Fruit fly (Drosophila melanogaster) S2 (cell line): ENCODE data around the gene chinmo.

Source experiments
- CG8478 ChIP-seq: fragments of >200 bp; optimal IDR thresholded peaks from 2 replicates; lab custom pipeline; 2018
- CTCF ChIP-seq, 2 experiments: fragments of >200 bp; optimal IDR thresholded peaks; 2 replicates each; lab custom pipeline; 2018

chinmo gene

DNA sequence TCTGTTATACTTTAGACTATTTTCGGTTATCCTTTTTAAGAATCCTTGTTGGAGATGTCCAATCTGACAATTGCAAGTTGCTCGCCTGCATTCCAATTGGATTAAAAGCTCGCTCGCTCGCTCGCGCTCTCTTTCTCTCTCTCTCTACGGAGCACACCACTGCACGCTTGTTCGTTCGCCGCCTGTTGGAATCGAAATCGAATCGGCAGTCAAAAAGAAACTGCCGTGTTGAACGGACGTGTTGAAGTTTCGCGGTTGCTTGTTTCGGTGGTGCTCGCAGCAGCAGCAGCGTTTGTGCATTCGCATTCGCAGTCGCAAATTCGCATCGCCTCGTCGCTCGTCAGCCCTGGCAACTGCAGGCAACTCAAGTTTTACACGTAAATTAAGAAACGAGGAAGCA, at the start of gene chinmo:
TSS of gene chinmo (plus strand) at position 206 of the 400 bp plus-strand sequence.
- TF ChIP-seq CTCF (optimal IDR thresholded peaks at IDR 0.05; lab: Kevin White, UChicago): no peak
- no peak for TF ChIP-seq CG8478 (lab: Kevin White, UChicago)

DNA sequence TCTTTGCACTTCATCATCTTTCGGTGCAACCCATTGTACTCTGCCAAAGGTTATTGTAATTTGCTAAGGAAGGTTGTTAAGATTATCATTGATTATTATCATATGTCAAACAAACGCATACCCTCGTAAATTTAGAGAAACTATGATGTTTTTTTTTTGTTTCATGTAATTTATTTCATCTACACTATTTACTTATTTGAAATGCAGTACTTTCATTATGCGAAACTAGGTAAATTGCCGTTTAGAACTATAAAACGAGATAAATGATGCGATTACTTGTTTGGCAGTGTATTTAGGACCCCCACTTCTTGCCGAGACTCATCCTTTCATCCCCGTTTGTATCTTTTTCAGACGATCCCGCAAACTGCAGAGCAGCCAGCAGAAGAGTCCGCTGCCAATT, 47.2 kb upstream of the chinmo start:
- TF ChIP-seq CTCF (optimal IDR thresholded peaks at IDR 0.05; lab: Kevin White, UChicago) (no peak), CG8478 (lab: Kevin White, UChicago) (no peak)

DNA sequence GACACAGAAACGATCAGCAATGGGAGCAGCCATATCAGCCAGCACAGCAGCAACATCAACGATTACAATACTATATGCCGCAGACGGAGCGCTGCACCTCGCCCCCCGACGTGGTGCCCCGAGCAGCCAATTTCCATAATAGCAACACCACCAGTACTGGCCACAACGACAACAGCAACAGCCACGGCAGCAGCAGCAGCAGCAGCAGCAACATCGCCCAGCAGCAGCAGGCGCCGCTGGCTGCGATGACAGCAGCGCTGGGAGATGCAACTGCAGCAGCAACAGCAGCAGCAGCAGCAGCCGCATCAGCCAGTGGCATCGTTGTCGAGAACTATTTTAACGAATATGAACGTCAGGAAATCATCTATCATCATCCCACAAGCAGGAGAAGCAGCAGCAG, 44.3 kb upstream of the chinmo start:
- TF ChIP-seq CG8478 (lab: Kevin White, UChicago) (no peak), CTCF (optimal IDR thresholded peaks at IDR 0.05; lab: Kevin White, UChicago) (no peak)

DNA sequence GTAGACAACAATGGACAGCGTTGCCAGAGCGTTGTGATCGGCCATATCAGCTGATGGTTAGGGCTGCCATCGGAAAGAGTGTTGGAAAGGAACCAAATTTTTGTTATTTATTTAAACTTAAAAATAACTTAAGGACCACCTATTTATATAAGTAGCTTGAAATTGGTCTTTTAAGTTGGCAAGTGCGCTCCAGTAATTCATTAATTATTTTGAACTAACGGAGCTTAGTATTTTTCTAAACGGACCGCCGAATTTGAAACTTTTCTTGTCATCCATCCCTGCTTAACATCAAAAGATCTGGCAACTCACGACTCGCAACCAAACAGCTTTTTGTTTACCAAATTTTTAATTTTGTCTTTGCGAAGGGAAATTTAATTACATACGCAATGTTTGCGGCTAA, 39.9 kb upstream of the chinmo start, which contains the start of the genes Rab3GAP1 and CG14352:
TSS of gene Rab3GAP1 (minus strand) at position 36 of the 400 bp plus-strand sequence.
TSS of gene CG14352 (plus strand) at position 289 of the 400 bp plus-strand sequence.
- TF ChIP-seq CTCF (optimal IDR thresholded peaks at IDR 0.05; lab: Kevin White, UChicago) (no peak), CG8478 (lab: Kevin White, UChicago) (no peak)

DNA sequence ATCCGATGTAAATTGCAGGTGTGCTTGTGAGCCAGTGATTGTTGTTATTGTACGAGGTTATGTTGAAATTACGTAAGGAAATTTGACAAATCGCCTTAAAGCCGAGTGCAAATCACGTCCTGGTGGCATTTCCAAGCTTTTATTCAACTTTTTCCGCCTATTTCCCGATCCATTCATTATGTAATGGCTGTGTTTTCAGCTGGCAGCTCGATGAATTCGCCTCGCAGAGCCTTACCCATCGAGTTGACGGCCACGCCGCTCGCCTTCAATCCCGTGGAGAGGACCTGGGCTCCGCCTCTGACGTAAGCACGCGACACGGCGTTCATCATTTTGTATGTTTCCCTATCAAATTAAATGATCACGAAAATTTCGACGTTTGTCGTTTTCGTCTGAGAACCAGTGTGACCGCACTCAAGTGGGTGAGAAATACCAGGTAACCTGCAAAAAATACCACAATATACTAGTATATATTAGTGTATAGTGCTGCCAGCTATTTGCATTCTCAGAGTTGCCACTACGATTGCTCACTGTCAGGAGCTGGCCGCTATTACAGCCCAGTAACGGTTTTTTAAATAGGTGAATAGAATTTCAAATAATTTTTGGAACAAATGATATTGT, 37.2 kb upstream of the chinmo start, which contains the start of gene RFeSP:
TSS of gene RFeSP (minus strand) at position 413 of the 618 bp plus-strand sequence.
- peak; percentile 34 to 60 for TF ChIP-seq CTCF (optimal IDR thresholded peaks at IDR 0.05; lab: Kevin White, UChicago)
- no peak for TF ChIP-seq CG8478 (lab: Kevin White, UChicago)

DNA sequence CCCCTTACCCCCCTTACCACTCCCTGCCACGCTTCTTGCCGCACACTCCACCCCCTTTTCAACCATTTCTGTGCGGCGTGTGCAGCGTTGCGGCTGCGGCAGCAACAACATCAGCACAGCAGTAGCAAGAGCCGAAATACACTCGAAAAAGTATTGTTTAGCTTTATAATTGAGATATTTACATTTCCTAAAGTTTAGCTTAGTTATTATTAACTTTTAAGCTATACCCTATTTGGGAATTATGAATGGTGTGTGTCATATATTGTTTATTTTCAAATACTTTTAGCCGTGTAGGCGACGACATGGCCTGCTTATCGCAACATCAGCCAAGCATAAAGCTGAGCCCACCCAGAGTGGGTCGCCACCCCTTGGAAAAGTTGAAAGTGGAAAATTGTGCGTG, 35.3 kb upstream of the chinmo start:
- no peak for TF ChIP-seq CTCF (optimal IDR thresholded peaks at IDR 0.05; lab: Kevin White, UChicago)

DNA sequence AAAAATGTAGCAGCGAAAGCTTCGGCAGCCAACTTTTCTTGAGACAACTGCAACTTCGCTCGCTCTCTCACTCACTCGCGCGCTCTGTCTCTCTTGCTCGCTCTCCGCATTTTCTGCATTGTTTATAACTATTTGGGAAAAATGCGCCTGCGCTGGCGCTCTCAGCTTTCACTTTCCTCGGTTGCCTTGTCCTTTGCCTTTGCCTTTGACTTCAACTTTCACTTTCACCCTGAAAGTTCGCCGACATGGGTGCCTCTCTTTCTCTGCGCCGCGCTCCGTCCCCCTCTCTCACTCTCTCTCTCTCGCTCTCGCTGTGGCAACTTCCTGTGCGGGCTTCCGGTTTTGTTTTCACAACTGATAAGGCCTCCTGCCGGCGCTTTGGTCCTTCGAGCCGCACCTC, 33.3 kb upstream of the chinmo start:
- TF ChIP-seq CTCF (optimal IDR thresholded peaks at IDR 0.05; lab: Kevin White, UChicago) (no peak), CG8478 (lab: Kevin White, UChicago) (no peak)

DNA sequence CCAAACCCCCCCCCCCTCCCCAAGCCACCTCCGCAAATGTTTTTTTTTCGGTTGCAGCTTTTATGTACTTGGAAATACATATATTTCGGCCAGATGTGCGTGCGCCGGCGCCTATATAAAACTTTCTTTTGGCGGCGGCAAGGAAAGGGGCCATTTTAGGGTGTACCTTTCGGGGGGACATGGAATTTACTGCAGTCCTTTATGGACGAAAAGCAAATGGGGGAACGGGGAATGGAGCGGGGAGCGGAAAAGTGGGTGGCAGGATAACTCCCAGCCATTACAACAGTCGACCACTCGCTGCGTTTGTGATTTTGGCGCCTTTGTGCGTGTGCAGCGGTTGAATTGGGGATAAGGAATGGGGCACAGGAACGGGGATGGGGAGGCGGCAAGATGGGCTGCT, 32.4 kb upstream of the chinmo start:
- TF ChIP-seq CG8478 (lab: Kevin White, UChicago) (no peak), CTCF (optimal IDR thresholded peaks at IDR 0.05; lab: Kevin White, UChicago) (no peak)

DNA sequence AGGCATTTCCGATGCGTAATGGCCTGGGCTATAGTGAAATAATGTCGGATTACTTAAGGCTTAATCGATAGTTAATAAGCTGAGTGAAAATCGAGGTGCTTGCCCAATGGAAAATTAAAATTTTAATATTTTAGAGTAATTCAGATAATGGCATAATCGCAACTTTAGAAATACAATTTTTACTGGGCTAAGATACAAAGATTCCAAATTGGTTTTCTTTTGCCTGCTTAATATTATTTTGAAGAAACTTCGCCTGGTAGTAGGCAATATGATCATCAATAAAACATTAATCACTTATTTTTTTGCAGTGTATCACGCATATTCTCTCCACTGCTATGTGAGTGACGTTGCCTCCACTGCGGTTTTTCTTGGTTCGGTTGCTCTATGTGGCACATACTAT, 31.9 kb upstream of the chinmo start:
- TF ChIP-seq CTCF (optimal IDR thresholded peaks at IDR 0.05; lab: Kevin White, UChicago): no peak
- no peak for TF ChIP-seq CG8478 (lab: Kevin White, UChicago)

DNA sequence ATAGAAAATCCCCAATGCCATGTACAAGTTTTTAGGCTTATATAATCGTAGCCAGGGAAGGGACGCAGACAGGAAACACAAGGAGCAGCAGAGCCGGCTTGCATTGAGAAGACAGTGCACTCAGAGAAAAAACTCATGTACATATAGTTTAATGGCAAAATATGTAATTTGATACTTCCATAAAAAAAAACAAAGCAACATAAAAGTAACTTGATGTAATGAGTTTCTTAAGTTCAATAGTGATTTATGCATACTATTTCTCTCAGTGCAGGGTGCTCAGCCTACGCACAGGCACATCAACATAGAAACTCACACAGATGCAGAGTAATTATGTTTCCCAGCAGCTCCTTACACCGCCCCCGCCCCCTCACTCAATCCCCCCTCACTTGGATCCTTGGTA, 30.3 kb upstream of the chinmo start:
- TF ChIP-seq CTCF (optimal IDR thresholded peaks at IDR 0.05; lab: Kevin White, UChicago) (no peak), CG8478 (lab: Kevin White, UChicago) (no peak)

DNA sequence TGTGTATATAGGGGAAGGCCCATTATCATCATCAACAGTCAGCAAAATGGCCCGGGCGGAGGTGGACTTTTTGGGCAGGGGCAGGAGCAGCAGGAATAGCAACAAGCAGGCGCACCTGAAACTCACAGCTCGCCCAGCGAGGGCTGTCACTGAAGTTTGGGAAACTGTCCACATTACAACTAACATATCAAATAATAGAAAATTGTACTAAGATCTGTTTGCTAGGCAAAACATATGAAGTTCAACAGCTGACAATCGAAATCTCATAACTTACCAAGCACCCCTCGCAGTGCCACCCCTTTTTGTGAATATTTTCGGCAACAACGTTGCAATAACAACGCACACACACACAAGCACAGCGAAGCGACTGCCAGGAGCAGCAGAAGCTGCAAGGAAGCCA, 26.3 kb upstream of the chinmo start:
- TF ChIP-seq CG8478 (lab: Kevin White, UChicago) (no peak), CTCF (optimal IDR thresholded peaks at IDR 0.05; lab: Kevin White, UChicago) (no peak)

DNA sequence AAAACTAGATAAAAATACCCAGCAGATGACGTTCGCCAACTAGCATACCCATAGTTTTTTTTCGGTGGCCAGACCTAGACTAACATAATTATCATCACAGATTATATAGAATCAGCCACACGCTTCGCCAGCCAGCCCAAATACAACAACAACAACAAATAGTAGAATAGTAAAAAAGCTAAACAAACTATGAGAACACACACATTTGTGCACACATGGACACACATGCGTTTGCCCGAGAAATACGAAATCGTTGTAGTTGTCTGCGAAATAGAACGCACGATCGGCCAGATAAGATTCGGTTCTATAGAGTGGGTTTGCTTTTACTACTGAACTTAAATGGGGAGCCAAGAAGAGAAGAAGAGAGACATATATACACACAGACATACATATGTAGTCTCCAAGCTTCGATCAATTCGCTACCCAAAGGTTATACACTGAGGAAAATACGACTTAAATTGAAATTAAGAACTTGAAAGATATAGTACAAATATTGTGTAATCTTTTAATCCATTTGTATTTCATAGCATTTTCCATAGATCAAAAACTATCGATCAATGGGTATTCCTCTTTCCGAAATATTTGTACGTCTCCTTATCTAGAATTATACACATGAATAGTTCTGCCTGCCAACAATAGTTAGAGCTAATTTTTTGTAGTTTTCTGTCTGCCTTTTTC, 23.1 kb upstream of the chinmo start:
- TF ChIP-seq CG8478 (lab: Kevin White, UChicago) (no peak), CTCF (optimal IDR thresholded peaks at IDR 0.05; lab: Kevin White, UChicago) (no peak)

DNA sequence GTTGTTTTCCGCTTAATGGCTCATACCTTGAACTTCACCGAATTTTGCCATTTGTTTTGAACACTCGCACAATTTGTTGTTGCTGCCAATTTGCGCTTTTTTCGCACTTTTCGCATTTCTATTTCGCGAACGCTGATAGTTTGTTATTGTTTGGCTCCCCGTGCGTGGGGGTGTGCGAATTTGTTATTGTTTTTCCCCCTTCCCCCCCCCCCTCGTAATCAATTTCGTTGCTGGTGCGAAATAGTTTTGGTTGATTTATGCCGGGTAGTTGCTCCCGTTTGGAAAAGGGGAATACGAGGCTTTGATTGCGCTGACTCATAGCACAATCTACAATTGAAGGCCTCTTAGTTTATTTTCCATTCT, 22.6 kb upstream of the chinmo start:
- no peak for TF ChIP-seq CTCF (optimal IDR thresholded peaks at IDR 0.05; lab: Kevin White, UChicago)
- no peak for TF ChIP-seq CG8478 (lab: Kevin White, UChicago)

DNA sequence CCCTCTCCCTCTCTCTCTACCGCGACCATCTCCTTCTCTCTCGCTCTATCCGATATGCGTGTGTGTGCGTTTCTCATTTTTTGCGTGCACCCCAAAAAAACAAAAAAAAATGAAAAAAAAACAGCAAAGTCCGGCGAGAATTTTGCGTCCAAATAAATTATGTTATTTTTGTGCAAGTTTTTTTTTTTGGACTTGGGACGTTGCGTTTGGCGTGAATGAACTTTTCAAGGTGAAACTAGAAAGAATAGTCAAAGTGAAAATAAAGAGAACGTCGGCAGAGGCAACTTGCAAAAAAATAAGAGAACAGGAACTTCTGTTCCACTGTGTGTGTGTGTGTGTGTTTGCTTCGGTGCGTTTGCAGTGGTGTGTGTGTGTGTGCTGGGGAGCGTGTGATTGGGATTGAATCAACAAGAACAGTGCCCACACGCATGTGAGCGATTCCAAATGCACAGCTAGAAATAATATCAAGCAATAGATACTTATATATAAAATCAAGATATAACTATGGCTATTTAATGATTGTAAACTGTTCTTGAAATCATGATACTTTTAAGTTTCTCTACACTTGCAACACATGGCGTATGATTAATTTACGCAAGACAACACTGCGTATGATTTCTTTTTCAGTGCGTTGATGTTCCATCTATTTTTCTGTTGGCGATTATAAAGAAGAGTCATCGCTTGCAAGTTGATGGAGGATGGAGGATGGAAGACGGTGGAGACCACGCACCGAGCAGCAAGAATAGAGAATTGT, 21.7 kb upstream of the chinmo start:
- TF ChIP-seq CG8478 (lab: Kevin White, UChicago) (no peak), CTCF (optimal IDR thresholded peaks at IDR 0.05; lab: Kevin White, UChicago) (no peak)

DNA sequence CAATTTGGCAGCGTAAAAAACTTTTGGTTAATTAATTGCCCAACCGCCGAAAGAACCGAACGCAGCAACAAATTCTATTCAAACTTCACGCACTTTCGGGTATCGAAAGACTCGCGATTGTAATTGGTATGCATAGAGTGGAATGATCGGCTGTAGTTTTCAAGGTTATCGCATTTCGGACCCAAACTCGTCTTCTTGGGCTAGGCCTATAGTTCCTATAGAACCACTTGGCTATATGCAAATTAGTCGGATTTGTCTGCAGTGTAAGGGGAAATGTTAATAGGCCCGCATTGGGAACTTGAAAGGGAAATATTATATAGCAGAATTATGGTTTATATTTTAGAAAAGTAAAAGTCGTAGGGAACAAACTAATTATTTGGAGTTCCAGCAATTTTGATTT, 20.5 kb upstream of the chinmo start:
- TF ChIP-seq CTCF (optimal IDR thresholded peaks at IDR 0.05; lab: Kevin White, UChicago): no peak
- no peak for TF ChIP-seq CG8478 (lab: Kevin White, UChicago)
